Worm (Caenorhabditis elegans): ENCODE data around the gene best-14.

ce11 chrV:10525902-10526301, 31.9 kb upstream of the best-14 start, which contains the start of the genes C35A5.8 and hda-11:
- TF ChIP-seq ztf-11 (tag; optimal IDR thresholded peaks at IDR 0.05) (no peak), nhr-28 (tag; optimal IDR thresholded peaks at IDR 0.05) (no peak), pha-4 (tag; optimal IDR thresholded peaks at IDR 0.05) (no peak), lsy-2 (tag; optimal IDR thresholded peaks at IDR 0.05) (peak; percentile 25), nhr-237 (tag; optimal IDR thresholded peaks at IDR 0.05) (no peak), unc-62 (GFP tag; optimal IDR thresholded peaks at IDR 0.05) (no peak), elt-3 (tag; optimal IDR thresholded peaks at IDR 0.05) (no peak), lin-32 (GFP tag; optimal IDR thresholded peaks at IDR 0.05) (no peak), nhr-2 (tag; optimal IDR thresholded peaks at IDR 0.05) (no peak), ceh-39 (tag; optimal IDR thresholded peaks at IDR 0.05) (no peak), bed-3 (GFP tag; optimal IDR thresholded peaks at IDR 0.05) (no peak), elt-1 (tag; optimal IDR thresholded peaks at IDR 0.05; ENCODE audit: borderline replicate concordance, insufficient read depth) (no peak), mab-5 (tag; optimal IDR thresholded peaks at IDR 0.05) (no peak), blmp-1 (tag; optimal IDR thresholded peaks at IDR 0.05) (no peak)
